Fruit fly (Drosophila melanogaster) whole organism, embryonic: Measurements from ENCODE around the gene CG42268.

Source experiments
- C15 ChIP-seq: fragments of 200-800 bp; sonication (Bioruptor generic); IDR thresholded peaks from 3 replicates; pipeline ENCODE4 v1.3.6; 2022; ENCODE audit warnings: missing biosample characterization, missing genetic modification characterization
- CG1024 ChIP-seq: fragments of 200-800 bp; sonication (Bioruptor generic); IDR thresholded peaks from 2 replicates; pipeline ENCODE4 v1.3.6; 2022; ENCODE audit warnings: missing biosample characterization, missing genetic modification characterization
- CG10267 ChIP-seq: fragments of 200-800 bp; sonication (Bioruptor generic); optimal IDR thresholded peaks from 2 replicates; lab custom pipeline; 2018; ENCODE audit warnings: missing biosample characterization, mild to moderate bottlenecking, missing genetic modification characterization, moderate library complexity
- CG11085 ChIP-seq: fragments of 200-800 bp; sonication (Bioruptor generic); IDR thresholded peaks from 2 replicates; pipeline ENCODE4 v1.3.6; 2022; ENCODE audit warnings: missing biosample characterization, missing genetic modification characterization
- CG11504 ChIP-seq: fragments of 200-800 bp; sonication (Bioruptor generic); optimal IDR thresholded peaks from 3 replicates; lab custom pipeline; 2019; ENCODE audit warnings: missing biosample characterization, mild to moderate bottlenecking, missing genetic modification characterization, moderate library complexity
- CG11695 ChIP-seq: fragments of 200-800 bp; sonication (Bioruptor generic); IDR thresholded peaks from 3 replicates; pipeline ENCODE4 v1.3.6; 2022; ENCODE audit warnings: missing biosample characterization, missing genetic modification characterization
- CG12155 ChIP-seq: fragments of 200-800 bp; sonication (Bioruptor generic); optimal IDR thresholded peaks from 3 replicates; lab custom pipeline; 2016; ENCODE audit warnings: missing biosample characterization, missing genetic modification characterization
- CG13775 ChIP-seq: fragments of 200-800 bp; sonication (Bioruptor generic); optimal IDR thresholded peaks from 3 replicates; lab custom pipeline; 2017; ENCODE audit warnings: missing biosample characterization, mild to moderate bottlenecking, missing genetic modification characterization
- CG14667 ChIP-seq: fragments of 200-800 bp; sonication (Bioruptor generic); IDR thresholded peaks from 2 replicates; pipeline ENCODE4 v1.3.6; 2022; ENCODE audit warnings: missing biosample characterization, missing genetic modification characterization
- CG14710 ChIP-seq: fragments of 200-800 bp; sonication (Bioruptor generic); optimal IDR thresholded peaks from 3 replicates; lab custom pipeline; 2019; ENCODE audit warnings: missing biosample characterization, mild to moderate bottlenecking, missing genetic modification characterization, moderate library complexity
- CG15514 ChIP-seq: fragments of 200-800 bp; sonication (Bioruptor generic); optimal IDR thresholded peaks from 3 replicates; lab custom pipeline; 2017; ENCODE audit warnings: missing biosample characterization, missing genetic modification characterization, mild to moderate bottlenecking, moderate library complexity, missing genetic modification reagents
- CG16863 ChIP-seq: fragments of 200-800 bp; sonication (Bioruptor generic); optimal IDR thresholded peaks from 3 replicates; lab custom pipeline; 2016; ENCODE audit warnings: missing biosample characterization, missing genetic modification characterization
- CG17361 ChIP-seq: fragments of 200-800 bp; sonication (Bioruptor generic); IDR thresholded peaks from 3 replicates; pipeline ENCODE4 v1.3.6; 2022; ENCODE audit warnings: missing biosample characterization, missing genetic modification characterization
- CG17829 ChIP-seq: fragments of 200-800 bp; optimal IDR thresholded peaks from 2 replicates; lab custom pipeline; 2019; ENCODE audit warnings: missing biosample characterization, mild to moderate bottlenecking, missing genetic modification characterization, moderate library complexity
- CG2712 ChIP-seq: fragments of 200-800 bp; optimal IDR thresholded peaks from 3 replicates; lab custom pipeline; 2019; ENCODE audit warnings: missing biosample characterization, mild to moderate bottlenecking, missing genetic modification characterization, moderate library complexity
- CG30403 ChIP-seq: fragments of 200-800 bp; sonication (Bioruptor generic); optimal IDR thresholded peaks from 3 replicates; lab custom pipeline; 2016; ENCODE audit warnings: missing biosample characterization, missing genetic modification characterization
- CG31388 ChIP-seq: fragments of 200-800 bp; sonication (Bioruptor generic); optimal IDR thresholded peaks from 2 replicates; lab custom pipeline; 2016; ENCODE audit warnings: missing biosample characterization, missing genetic modification characterization
- CG3281 ChIP-seq: fragments of 200-800 bp; sonication (Bioruptor generic); optimal IDR thresholded peaks from 3 replicates; lab custom pipeline; 2017; ENCODE audit warnings: missing biosample characterization, mild to moderate bottlenecking, missing genetic modification characterization
- CG33557 ChIP-seq: fragments of 200-800 bp; sonication (Bioruptor generic); optimal IDR thresholded peaks from 2 replicates; lab custom pipeline; 2019; ENCODE audit warnings: missing biosample characterization, mild to moderate bottlenecking, missing genetic modification characterization, moderate library complexity
- CG3995 ChIP-seq: fragments of 200-800 bp; sonication (Bioruptor generic); optimal IDR thresholded peaks from 3 replicates; lab custom pipeline; 2016; ENCODE audit warnings: missing biosample characterization, missing genetic modification characterization
- CG42726 ChIP-seq: fragments of 200-800 bp; sonication (Bioruptor generic); IDR thresholded peaks from 2 replicates; pipeline ENCODE4 v1.3.6; 2022; ENCODE audit warnings: missing biosample characterization, missing genetic modification characterization; ENCODE audit not compliant: partially characterized antibody
- CG4424 ChIP-seq: fragments of 200-800 bp; sonication (Bioruptor generic); optimal IDR thresholded peaks from 3 replicates; lab custom pipeline; 2016; ENCODE audit warnings: missing biosample characterization, missing genetic modification characterization
- CG4820 ChIP-seq: fragments of 200-800 bp; sonication (Bioruptor generic); optimal IDR thresholded peaks from 3 replicates; lab custom pipeline; 2016; ENCODE audit warnings: missing biosample characterization, missing genetic modification characterization
- CG6689 ChIP-seq: fragments of 200-800 bp; sonication (Bioruptor generic); IDR thresholded peaks from 2 replicates; pipeline ENCODE4 v1.3.6; 2022; ENCODE audit warnings: missing biosample characterization, missing genetic modification characterization
- CG7786 ChIP-seq: fragments of 200-800 bp; sonication (Bioruptor generic); optimal IDR thresholded peaks from 2 replicates; lab custom pipeline; 2016; ENCODE audit warnings: missing biosample characterization, missing genetic modification characterization
- CoRest ChIP-seq: fragments of 200-800 bp; sonication (Bioruptor generic); optimal IDR thresholded peaks from 3 replicates; lab custom pipeline; 2018; ENCODE audit warnings: missing biosample characterization, mild to moderate bottlenecking, missing genetic modification characterization, moderate library complexity
- Drgx ChIP-seq: fragments of 200-800 bp; sonication (Bioruptor generic); IDR thresholded peaks from 2 replicates; pipeline ENCODE4 v1.3.6; 2022; ENCODE audit warnings: missing biosample characterization, missing genetic modification characterization
- E2f1 ChIP-seq: fragments of 200-800 bp; sonication (Bioruptor generic); IDR thresholded peaks from 2 replicates; pipeline ENCODE4 v1.3.6; 2022; ENCODE audit warnings: missing biosample characterization, missing genetic modification characterization
- HLH4C ChIP-seq: fragments of 200-800 bp; sonication (Bioruptor generic); IDR thresholded peaks from 3 replicates; pipeline ENCODE4 v1.3.6; 2022; ENCODE audit warnings: missing biosample characterization, missing genetic modification characterization; ENCODE audit not compliant: partially characterized antibody
- Hand ChIP-seq: fragments of 200-800 bp; sonication (Bioruptor generic); optimal IDR thresholded peaks from 2 replicates; lab custom pipeline; 2017; ENCODE audit warnings: mild to moderate bottlenecking, missing biosample characterization, missing genetic modification reagents, missing genetic modification characterization
- Hmr ChIP-seq: fragments of 200-800 bp; sonication (Bioruptor generic); optimal IDR thresholded peaks from 3 replicates; lab custom pipeline; 2017; ENCODE audit warnings: mild to moderate bottlenecking, missing biosample characterization, missing genetic modification reagents, missing genetic modification characterization
- MTF-1 ChIP-seq: fragments of 200-800 bp; sonication (Bioruptor generic); optimal IDR thresholded peaks from 2 replicates; lab custom pipeline; 2018; ENCODE audit warnings: missing biosample characterization, mild to moderate bottlenecking, missing genetic modification characterization, borderline replicate concordance
- Med ChIP-seq: fragments of 200-800 bp; sonication (Bioruptor generic); peaks from one replicate; lab custom pipeline; 2016; ENCODE audit warnings: missing biosample characterization, missing genetic modification characterization, mild to moderate bottlenecking, inconsistent platforms, moderate library complexity
- Sox100B ChIP-seq: fragments of 200-800 bp; sonication (Bioruptor generic); optimal IDR thresholded peaks from 3 replicates; lab custom pipeline; 2018; ENCODE audit warnings: missing biosample characterization, mild to moderate bottlenecking, missing genetic modification characterization
- Xrp1 ChIP-seq: fragments of 200-800 bp; sonication (Bioruptor generic); IDR thresholded peaks from 2 replicates; pipeline ENCODE4 v1.3.6; 2022; ENCODE audit warnings: missing biosample characterization, missing genetic modification characterization
- br ChIP-seq: fragments of >200 bp; optimal IDR thresholded peaks from 2 replicates; lab custom pipeline; 2017
- dmrt99B ChIP-seq: fragments of 200-800 bp; sonication (Bioruptor generic); optimal IDR thresholded peaks from 2 replicates; lab custom pipeline; 2018; ENCODE audit warnings: missing biosample characterization, mild to moderate bottlenecking, missing genetic modification characterization, moderate library complexity
- fu2 ChIP-seq: fragments of 200-800 bp; sonication (Bioruptor generic); optimal IDR thresholded peaks from 2 replicates; lab custom pipeline; 2016; ENCODE audit warnings: missing biosample characterization, missing genetic modification characterization
- gcm ChIP-seq: fragments of 200-800 bp; sonication (Bioruptor generic); optimal IDR thresholded peaks from 2 replicates; lab custom pipeline; 2019; ENCODE audit warnings: missing biosample characterization, mild to moderate bottlenecking, missing genetic modification characterization, moderate library complexity
- hbn ChIP-seq: fragments of 200-800 bp; sonication (Bioruptor generic); IDR thresholded peaks from 2 replicates; pipeline ENCODE4 v1.3.6; 2022; ENCODE audit warnings: missing biosample characterization, missing genetic modification characterization; ENCODE audit not compliant: partially characterized antibody
- hkb ChIP-seq, 2 experiments: fragments of 200-800 bp in 1 of 2; fragments of >200 bp in 1 of 2; sonication (Bioruptor generic) in 1 of 2; IDR thresholded peaks in 1 of 2; optimal IDR thresholded peaks in 1 of 2; 2 replicates each; pipeline versions ENCODE4 v1.3.6 to Lab custom; 2017 to 2022; ENCODE audit warnings: missing biosample characterization in 1 of 2, missing genetic modification characterization in 1 of 2
- lab ChIP-seq: fragments of 200-800 bp; sonication (Bioruptor generic); optimal IDR thresholded peaks from 3 replicates; lab custom pipeline; 2017; ENCODE audit warnings: missing biosample characterization, missing genetic modification characterization, mild to moderate bottlenecking, moderate library complexity, missing genetic modification reagents
- nom ChIP-seq: fragments of 200-800 bp; sonication (Bioruptor generic); optimal IDR thresholded peaks from 2 replicates; lab custom pipeline; 2017; ENCODE audit warnings: missing biosample characterization, missing genetic modification characterization, mild to moderate bottlenecking, moderate library complexity, missing genetic modification reagents
- prd ChIP-seq, 3 experiments: fragments of >200 bp in 2 of 3; fragments of 200-800 bp in 1 of 3; sonication (Bioruptor generic) in 1 of 3; optimal IDR thresholded peaks in 2 of 3; IDR thresholded peaks in 1 of 3; 2 replicates in 2 of 3; 3 replicates in 1 of 3; pipeline versions ENCODE4 v1.3.6 to Lab custom; 2017 to 2022; ENCODE audit warnings: missing biosample characterization in 1 of 3, missing genetic modification characterization in 1 of 3
- ranshi ChIP-seq: fragments of 200-800 bp; sonication (Bioruptor generic); IDR thresholded peaks from 2 replicates; pipeline ENCODE4 v1.3.6; 2022; ENCODE audit warnings: missing biosample characterization, missing genetic modification characterization
- sisA ChIP-seq: fragments of 200-800 bp; sonication (Bioruptor generic); IDR thresholded peaks from 2 replicates; pipeline ENCODE4 v1.3.6; 2022; ENCODE audit warnings: missing biosample characterization, missing genetic modification characterization
- sob ChIP-seq: fragments of 200-800 bp; sonication (Bioruptor generic); IDR thresholded peaks from 2 replicates; pipeline ENCODE4 v1.3.6; 2022; ENCODE audit warnings: missing biosample characterization, missing genetic modification characterization
- zf30C ChIP-seq: fragments of 200-800 bp; sonication (Bioruptor generic); optimal IDR thresholded peaks from 3 replicates; lab custom pipeline; 2018; ENCODE audit warnings: missing biosample characterization, mild to moderate bottlenecking, missing genetic modification characterization
- zfh2 ChIP-seq: fragments of 200-800 bp; sonication (Bioruptor generic); optimal IDR thresholded peaks from 2 replicates; lab custom pipeline; 2016; ENCODE audit warnings: missing biosample characterization, missing genetic modification characterization

The CG42268 gene

DNA sequence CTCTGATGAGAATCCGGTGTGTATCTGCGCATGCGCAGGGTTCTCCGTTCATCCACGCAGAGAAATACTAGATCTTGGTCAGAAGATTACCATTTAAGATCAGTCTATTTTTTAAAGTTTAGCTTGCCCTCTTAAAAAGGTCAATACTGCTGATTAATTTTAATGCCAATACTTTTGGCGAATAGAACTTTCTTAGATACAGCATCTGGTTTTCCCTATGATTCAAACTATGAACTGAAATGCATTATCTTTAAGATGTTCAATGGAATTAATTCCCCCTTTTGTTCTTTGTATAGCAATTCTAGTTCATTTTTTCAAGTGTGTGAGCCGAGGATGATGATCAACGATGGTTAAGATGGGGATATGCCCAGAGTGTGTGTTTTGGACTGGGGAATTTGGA is 17.9 kb downstream of the CG42268 start (continued):
- TF ChIP-seq dmrt99B (tag; lab: Kevin White, UChicago) (peak; percentile 3), fu2 (GFP tag; lab: Kevin White, UChicago) (no peak), CG11504 (tag; lab: Kevin White, UChicago) (peak; percentile 14), nom (GFP tag; lab: Kevin White, UChicago) (peak; percentile 45), Hand (no peak), CG17829 (tag; lab: Kevin White, UChicago) (peak; percentile 18), Xrp1 (GFP tag; lab: Robert Waterston, UW) (peak; percentile 33; the same call in 1 of the 2 replicates), CG13775 (GFP tag; lab: Kevin White, UChicago) (no peak), Sox100B (GFP tag; lab: Kevin White, UChicago) (peak; percentile 1), prd (optimal IDR thresholded peaks at IDR 0.05; lab: Kevin White, UChicago) (no peak), prd (GFP tag; IDR thresholded peaks at IDR 0.05; lab: Robert Waterston, UW) (peak; percentile 24; the same call in 1 of the 3 replicates), CG10267 (tag; lab: Kevin White, UChicago) (no peak), CG3995 (GFP tag; lab: Kevin White, UChicago) (no peak), CG14710 (peak; percentile 50), CG4424 (GFP tag; lab: Kevin White, UChicago) (peak; percentile 9), CG12155 (GFP tag; lab: Kevin White, UChicago) (no peak), CG11085 (GFP tag; lab: Robert Waterston, UW) (no peak), CG33557 (GFP tag; lab: Kevin White, UChicago) (peak; percentile 1), CoRest (tag; lab: Kevin White, UChicago) (no peak), gcm (no peak), Med (peak; percentile 8)

DNA sequence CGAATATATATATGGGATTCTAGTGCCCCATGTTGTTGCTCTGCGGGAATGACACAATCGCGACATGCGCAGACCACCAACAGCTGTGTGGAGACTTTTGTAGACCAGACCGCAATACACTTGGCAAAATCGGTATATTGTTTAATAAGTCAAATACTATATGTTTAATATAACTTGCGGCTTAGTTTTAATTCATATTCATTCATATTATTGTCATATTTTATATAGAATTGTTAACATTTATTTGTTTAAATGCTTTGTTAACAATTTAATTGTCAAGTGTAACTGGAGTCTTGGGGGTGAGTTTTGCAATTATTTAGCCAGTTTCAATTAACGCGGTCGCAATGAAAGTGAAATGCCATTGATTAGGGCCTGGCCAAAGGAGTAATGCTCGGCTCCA is 20.6 kb downstream of the CG42268 start:
- peak; percentile 60 for TF ChIP-seq CG6689 (GFP tag; lab: Robert Waterston, UW)
- no peak for TF ChIP-seq CG1024 (GFP tag; lab: Robert Waterston, UW)
- TF ChIP-seq hbn (GFP tag; lab: Robert Waterston, UW), result no peak
- no peak for TF ChIP-seq ranshi (GFP tag; lab: Robert Waterston, UW)
- 0 out of 2 replicates have a peak, but pooled peaks have one; percentile 25 for TF ChIP-seq sob (GFP tag; lab: Robert Waterston, UW)
- TF ChIP-seq CG7786 (GFP tag; lab: Kevin White, UChicago), result no peak
- no peak for TF ChIP-seq zfh2 (GFP tag; lab: Kevin White, UChicago)
- TF ChIP-seq Drgx, result peak; percentile 70
- TF ChIP-seq zf30C (GFP tag; lab: Kevin White, UChicago), result no peak
- TF ChIP-seq C15 (GFP tag; lab: Robert Waterston, UW), result no peak
- TF ChIP-seq lab (GFP tag; lab: Kevin White, UChicago), result peak; percentile 13
- TF ChIP-seq CG4820, result no peak
- TF ChIP-seq CG3281 (GFP tag; lab: Kevin White, UChicago), result peak; percentile 6
- TF ChIP-seq CG2712 (tag; lab: Kevin White, UChicago), result peak; percentile 53
- 0 out of 2 replicates have a peak, but pooled peaks have one; percentile 31 for TF ChIP-seq sisA (GFP tag; lab: Robert Waterston, UW)
- TF ChIP-seq CG11695 (GFP tag; lab: Robert Waterston, UW), result peak; percentile 29; the same call in 1 of the 3 replicates
- peak; percentile 65 for TF ChIP-seq CG17361 (GFP tag; lab: Robert Waterston, UW)
- no peak for TF ChIP-seq br (lab: Kevin White, UChicago)
- TF ChIP-seq CG15514 (GFP tag; lab: Kevin White, UChicago), result peak; percentile 7
- TF ChIP-seq MTF-1 (GFP tag; lab: Kevin White, UChicago), result no peak
- peak; percentile 35; the same call in 1 of the 2 replicates for TF ChIP-seq E2f1
- peak; percentile 40 for TF ChIP-seq CG30403 (GFP tag; lab: Kevin White, UChicago)
- TF ChIP-seq CG42726 (GFP tag; lab: Robert Waterston, UW), result no peak
- TF ChIP-seq HLH4C (GFP tag; lab: Robert Waterston, UW), result no peak
- peak; percentile 17; the same call in 1 of the 2 replicates for TF ChIP-seq Xrp1 (GFP tag; lab: Robert Waterston, UW)
- no peak for TF ChIP-seq CG31388
- peak; percentile 46 for TF ChIP-seq Hmr (GFP tag; lab: Kevin White, UChicago)
- TF ChIP-seq CG16863 (GFP tag; lab: Kevin White, UChicago), result no peak
- no peak for TF ChIP-seq CG14667 (GFP tag; lab: Robert Waterston, UW)
- no peak for TF ChIP-seq hkb (optimal IDR thresholded peaks at IDR 0.05; lab: Kevin White, UChicago)
- peak; percentile 36; the same call in 1 of the 2 replicates for TF ChIP-seq hkb (GFP tag; IDR thresholded peaks at IDR 0.05; lab: Robert Waterston, UW)
